ENCODE assay signal across 5 fruit fly cellular contexts in the genomic region with DNA sequence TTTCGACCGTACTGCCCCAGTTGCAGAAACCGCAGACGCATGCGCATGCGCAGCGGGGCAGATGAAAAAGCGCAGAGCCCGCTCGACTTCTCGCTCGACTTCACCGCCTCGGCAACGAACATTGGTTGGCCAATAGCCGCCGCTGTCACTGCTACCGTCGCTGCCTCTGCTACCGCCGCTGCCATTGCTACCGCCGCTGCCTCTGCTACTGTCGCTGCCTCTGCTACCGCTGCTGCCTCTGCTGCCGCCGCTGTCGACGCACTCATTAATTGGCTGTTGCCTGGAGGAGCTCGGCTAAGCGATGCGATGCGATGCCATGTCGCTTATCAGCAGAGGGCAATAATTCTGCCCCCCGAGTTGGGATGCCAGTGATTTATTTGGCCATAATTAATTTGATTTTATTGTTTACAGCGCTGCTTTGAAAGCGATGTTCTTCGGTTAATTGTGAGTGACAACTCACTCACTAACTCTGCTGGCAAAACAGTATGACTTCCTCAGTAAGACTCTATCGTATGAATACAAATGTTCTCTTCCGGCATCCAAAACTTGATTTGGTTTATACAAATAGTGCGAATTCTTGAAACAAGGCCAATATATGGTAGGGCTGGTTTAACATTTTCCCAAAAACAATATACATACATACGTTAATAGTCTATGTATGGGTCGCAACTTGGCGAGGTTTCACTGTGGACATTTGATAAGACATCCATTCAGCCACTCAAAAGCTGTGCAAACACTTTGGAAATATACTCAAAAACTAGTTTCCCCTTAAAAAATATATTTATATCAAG.
TF ChIP-seq lines count a peak whose summit lies in the region.

No protein-coding gene starts in this region.

- TF ChIP-seq CTCF in whole organism, embryonic (GFP tag; optimal IDR thresholded peaks at IDR 0.05; lab: Kevin White, UChicago): no peak

TF ChIP-seq in whole organism, adult, 20 proteins besides CTCF, POLR2A, EP300 and RAD21:
- no peak for TF ChIP-seq CG7045 (GFP tag; optimal IDR thresholded peaks at IDR 0.05; lab: Kevin White, UChicago)
- TF ChIP-seq CG1620 (GFP tag; optimal IDR thresholded peaks at IDR 0.05; lab: Kevin White, UChicago): no peak
- peak; percentile 39 for TF ChIP-seq CG14711 (tag; optimal IDR thresholded peaks at IDR 0.05; lab: Kevin White, UChicago)
- TF ChIP-seq CG33017 (tag; optimal IDR thresholded peaks at IDR 0.05; lab: Kevin White, UChicago): no peak
- peak; percentile 9 for TF ChIP-seq pad (GFP tag; optimal IDR thresholded peaks at IDR 0.05; lab: Kevin White, UChicago)
- TF ChIP-seq toe (GFP tag; optimal IDR thresholded peaks at IDR 0.05; lab: Kevin White, UChicago): no peak

TF ChIP-seq in whole organism, embryonic, 481 proteins besides CTCF, POLR2A, EP300 and RAD21 (continues in another document):
- TF ChIP-seq CG7839 (tag; optimal IDR thresholded peaks at IDR 0.05; lab: Kevin White, UChicago) (peak; percentile 48), CG3726 (GFP tag; IDR thresholded peaks at IDR 0.05; lab: Robert Waterston, UW) (no peak), tgo (GFP tag; IDR thresholded peaks at IDR 0.05; lab: Robert Waterston, UW) (0 out of 3 replicates have a peak, but pooled peaks have one; percentile 13), peb (GFP tag; IDR thresholded peaks at IDR 0.05; lab: Robert Waterston, UW) (no peak), CG13296 (GFP tag; optimal IDR thresholded peaks at IDR 0.05; lab: Kevin White, UChicago) (no peak), Meics (GFP tag; optimal IDR thresholded peaks at IDR 0.05; lab: Kevin White, UChicago) (peak; percentile 36), sisA (GFP tag; IDR thresholded peaks at IDR 0.05; lab: Robert Waterston, UW) (no peak; the same call in 1 of the 2 replicates), sim (GFP tag; IDR thresholded peaks at IDR 0.05; lab: Robert Waterston, UW) (no peak), fd3F (GFP tag; optimal IDR thresholded peaks at IDR 0.05; lab: Kevin White, UChicago) (no peak), Hmr (GFP tag; optimal IDR thresholded peaks at IDR 0.05; lab: Kevin White, UChicago) (peak; percentile 21), Ada2b (GFP tag; IDR thresholded peaks at IDR 0.05; lab: Robert Waterston, UW) (0 out of 2 replicates have a peak, but pooled peaks have one; percentile 25), CG4424 (GFP tag; optimal IDR thresholded peaks at IDR 0.05; lab: Kevin White, UChicago) (no peak), hkb (optimal IDR thresholded peaks at IDR 0.05; lab: Kevin White, UChicago) (no peak), hkb (GFP tag; IDR thresholded peaks at IDR 0.05; lab: Robert Waterston, UW) (no peak), exex (tag; optimal IDR thresholded peaks at IDR 0.05; lab: Kevin White, UChicago) (no peak), ac (GFP tag; optimal IDR thresholded peaks at IDR 0.05; lab: Kevin White, UChicago) (no peak), row (GFP tag; IDR thresholded peaks at IDR 0.05; lab: Robert Waterston, UW) (peak; percentile 66), otp (GFP tag; IDR thresholded peaks at IDR 0.05; lab: Robert Waterston, UW) (no peak), CG11695 (GFP tag; IDR thresholded peaks at IDR 0.05; lab: Robert Waterston, UW) (no peak)

TF ChIP-seq in whole organism, prepupa, 60 proteins besides CTCF, POLR2A, EP300 and RAD21 (continues in another document):
- TF ChIP-seq acj6 (GFP tag; optimal IDR thresholded peaks at IDR 0.05; lab: Kevin White, UChicago): peak; percentile 0
- TF ChIP-seq esn (GFP tag; optimal IDR thresholded peaks at IDR 0.05; lab: Kevin White, UChicago): peak; percentile 3
- no peak for TF ChIP-seq spab (GFP tag; optimal IDR thresholded peaks at IDR 0.05; lab: Kevin White, UChicago)
- TF ChIP-seq topi (GFP tag; optimal IDR thresholded peaks at IDR 0.05; lab: Kevin White, UChicago): peak; percentile 8
- no peak for TF ChIP-seq CG10631 (GFP tag; optimal IDR thresholded peaks at IDR 0.05; lab: Kevin White, UChicago)
- TF ChIP-seq CG15336 (GFP tag; IDR thresholded peaks at IDR 0.05; lab: Robert Waterston, UW): 0 out of 2 replicates have a peak, but pooled peaks have one; percentile 17
- TF ChIP-seq CG11762 (GFP tag; optimal IDR thresholded peaks at IDR 0.05; lab: Kevin White, UChicago; ENCODE audit: insufficient read depth): no peak
- peak; percentile 40 for TF ChIP-seq Met (GFP tag; optimal IDR thresholded peaks at IDR 0.05; lab: Kevin White, UChicago)
- TF ChIP-seq Hr4 (GFP tag; optimal IDR thresholded peaks at IDR 0.05; lab: Kevin White, UChicago): peak; percentile 16
- no peak for TF ChIP-seq CG1621 (tag; optimal IDR thresholded peaks at IDR 0.05; lab: Kevin White, UChicago)
- peak; percentile 19 for TF ChIP-seq CG32006 (GFP tag; optimal IDR thresholded peaks at IDR 0.05; lab: Kevin White, UChicago)
- peak; percentile 63 for TF ChIP-seq Eip78C (GFP tag; lab: Kevin White, UChicago)
- TF ChIP-seq pdm3 (GFP tag; optimal IDR thresholded peaks at IDR 0.05; lab: Kevin White, UChicago): peak; percentile 6
- peak; percentile 1 for TF ChIP-seq fkh (GFP tag; optimal IDR thresholded peaks at IDR 0.05; lab: Kevin White, UChicago)
- TF ChIP-seq Hr39 (GFP tag; optimal IDR thresholded peaks at IDR 0.05; lab: Kevin White, UChicago): peak; percentile 28
- peak; percentile 22 for TF ChIP-seq Sox102F (GFP tag; optimal IDR thresholded peaks at IDR 0.05; lab: Kevin White, UChicago)
- TF ChIP-seq CG31627 (GFP tag; optimal IDR thresholded peaks at IDR 0.05; lab: Kevin White, UChicago): peak; percentile 32
- TF ChIP-seq Eip93F (GFP tag; optimal IDR thresholded peaks at IDR 0.05; lab: Kevin White, UChicago): no peak
- TF ChIP-seq fd59A (GFP tag; optimal IDR thresholded peaks at IDR 0.05; lab: Kevin White, UChicago): no peak
- TF ChIP-seq CG8119 (GFP tag; IDR thresholded peaks at IDR 0.05; lab: Robert Waterston, UW): no peak

TF ChIP-seq in whole organism, pupa, 21 proteins besides CTCF, POLR2A, EP300 and RAD21:
- TF ChIP-seq CG10348 (GFP tag; IDR thresholded peaks at IDR 0.05; lab: Robert Waterston, UW) (no peak), CG14655 (GFP tag; optimal IDR thresholded peaks at IDR 0.05; lab: Kevin White, UChicago) (peak; percentile 7), CG13204 (GFP tag; optimal IDR thresholded peaks at IDR 0.05; lab: Kevin White, UChicago) (peak; percentile 75), CG4496 (GFP tag; IDR thresholded peaks at IDR 0.05; lab: Robert Waterston, UW) (peak; percentile 49; the same call in 1 of the 3 replicates), EcR (GFP tag; optimal IDR thresholded peaks at IDR 0.05; lab: Kevin White, UChicago) (no peak)

TF ChIP-seq in whole organism, wandering third instar larva, 38 proteins besides CTCF, POLR2A, EP300 and RAD21:
- TF ChIP-seq HLH106 (tag; optimal IDR thresholded peaks at IDR 0.05; lab: Kevin White, UChicago) (peak; percentile 9), N (GFP tag; optimal IDR thresholded peaks at IDR 0.05; lab: Kevin White, UChicago) (no peak), OdsH (GFP tag; optimal IDR thresholded peaks at IDR 0.05; lab: Kevin White, UChicago) (peak; percentile 32), fru (GFP tag; optimal IDR thresholded peaks at IDR 0.05; lab: Kevin White, UChicago) (peak; percentile 14), Jra (GFP tag; optimal IDR thresholded peaks at IDR 0.05; lab: Kevin White, UChicago) (no peak), rgr (GFP tag; optimal IDR thresholded peaks at IDR 0.05; lab: Kevin White, UChicago) (peak; percentile 30)
